Fruit fly (Drosophila melanogaster) whole organism, wandering third instar larva: Measurements from ENCODE around the gene Nrg.

Source experiments
- GATAd ChIP-seq: sonication (Bioruptor generic); optimal IDR thresholded peaks from 2 replicates; lab custom pipeline; 2016; ENCODE audit warnings: missing biosample characterization, missing genetic modification characterization
- Hr78 ChIP-seq: fragments of >200 bp; optimal IDR thresholded peaks from 2 replicates; lab custom pipeline; 2017; ENCODE audit warnings: missing biosample characterization, missing genetic modification characterization
- br ChIP-seq: fragments of 200-800 bp; sonication (Bioruptor generic); optimal IDR thresholded peaks from 2 replicates; lab custom pipeline; 2016; ENCODE audit warnings: missing biosample characterization, missing genetic modification characterization
- dl ChIP-seq, 2 experiments: fragments of 175-275, 200-275 bp in 1 of 2; fragments of 200-275 bp in 1 of 2; sonication (Bioruptor generic); optimal IDR thresholded peaks; lab custom pipeline; 2018; ENCODE audit warnings: mild to moderate bottlenecking in 2 of 2, missing biosample characterization in 2 of 2, missing genetic modification characterization in 2 of 2, moderate library complexity in 2 of 2; ENCODE audit not compliant: partially characterized antibody in 2 of 2, insufficient read depth in 1 of 2
- h ChIP-seq: fragments of 200-800 bp; sonication (Bioruptor generic); optimal IDR thresholded peaks from 3 replicates; lab custom pipeline; 2016; ENCODE audit warnings: missing biosample characterization, mild to moderate bottlenecking, missing genetic modification characterization
- rgr ChIP-seq: fragments of 200-800 bp; sonication (Bioruptor generic); optimal IDR thresholded peaks from 3 replicates; lab custom pipeline; 2016; ENCODE audit warnings: missing biosample characterization, mild to moderate bottlenecking, missing genetic modification characterization

DNA sequence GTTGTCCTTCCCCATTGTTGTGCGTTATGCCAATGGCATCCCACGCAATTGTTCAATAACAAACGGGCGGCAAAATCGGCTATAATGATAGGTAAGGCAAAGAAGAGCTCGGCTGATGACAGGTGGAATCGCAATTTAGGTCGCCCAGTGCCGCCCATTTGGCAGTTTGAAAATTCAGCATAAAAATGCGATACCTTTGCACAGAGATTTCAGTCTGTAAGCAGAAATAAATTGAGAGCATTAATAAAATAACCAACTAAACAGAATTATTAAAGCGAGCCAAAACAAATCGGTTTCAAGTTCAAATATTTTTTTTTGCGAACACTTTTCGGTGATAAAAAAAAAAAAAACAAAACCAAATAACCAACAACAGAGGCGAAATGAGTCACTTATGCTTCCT is 33.5 kb upstream of the Nrg start, which contains the start of gene CG33223:
- no peak for TF ChIP-seq br (GFP tag; lab: Kevin White, UChicago)
- TF ChIP-seq GATAd (GFP tag; lab: Kevin White, UChicago): no peak
- no peak for TF ChIP-seq Hr78 (GFP tag; lab: Kevin White, UChicago)
- TF ChIP-seq rgr (GFP tag; lab: Kevin White, UChicago): no peak
- no peak for TF ChIP-seq dl (GFP tag; optimal IDR thresholded peaks at IDR 0.05; lab: Kevin White, UChicago; ENCODE audit: insufficient read depth in 1 of 2, partially characterized antibody in 2 of 2)
- no peak for TF ChIP-seq h (GFP tag; lab: Kevin White, UChicago)
